Worm (Caenorhabditis elegans): Measurements from ENCODE around the gene Y54G2A.12.
"Not testable (repeated sequence)": the region's sequence is repeated elsewhere in the genome, so short reads cannot be mapped to it uniquely, and the experiment has no call there.

Gene Y54G2A.12

ce11 chrIV:2798339-2798738 lies 15.7 kb upstream of the Y54G2A.12 start, which contains the start of gene Y54G2A.52:
TSS of gene Y54G2A.52 (minus strand) at chrIV:2798686.
- TF ChIP-seq unc-62 (GFP tag; optimal IDR thresholded peaks at IDR 0.05), result no peak

DNA sequence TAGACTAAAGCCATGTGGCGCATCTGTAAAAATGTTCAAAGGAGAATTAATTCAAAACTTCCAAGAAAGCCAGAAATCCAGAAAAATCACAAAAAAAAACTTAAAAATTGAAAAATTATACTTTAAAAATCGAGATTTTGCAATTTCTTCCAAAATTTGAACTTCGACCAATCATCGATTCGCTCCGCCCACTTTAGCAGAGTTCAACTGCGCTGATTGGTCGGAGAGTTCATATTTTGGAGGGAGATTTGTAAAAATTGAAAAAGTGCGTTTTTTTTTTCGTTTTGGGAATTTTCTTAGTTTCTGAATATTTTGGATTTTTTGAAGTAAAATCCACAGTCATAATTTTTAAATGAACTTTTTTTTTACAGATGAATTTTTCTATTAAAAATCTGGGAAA lies 11.3 kb upstream of the Y54G2A.12 start:
- TF ChIP-seq unc-62 (GFP tag; optimal IDR thresholded peaks at IDR 0.05), result no peak

DNA sequence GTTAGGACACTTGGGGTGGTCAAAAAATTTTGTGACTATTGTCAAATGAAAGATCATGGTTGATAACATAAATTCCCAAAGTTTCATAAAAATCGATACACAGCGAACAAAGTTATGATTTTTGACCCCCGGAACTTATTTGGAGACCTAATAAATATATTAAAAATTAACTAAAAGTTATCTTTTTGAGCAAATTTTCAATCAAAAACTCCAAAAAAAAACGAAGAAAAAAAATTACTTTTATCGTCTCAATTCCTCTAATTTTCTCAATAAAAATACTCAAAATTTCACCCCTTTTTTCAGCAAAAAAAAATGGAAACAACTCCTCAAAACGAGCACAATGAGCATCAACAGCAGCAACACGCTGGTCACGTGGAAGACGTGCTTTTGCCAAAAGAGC lies 5.7 kb upstream of the Y54G2A.12 start, which contains the start of gene atln-1:
TSS of gene atln-1 (plus strand) at position 301 of the 400 bp plus-strand sequence.
- TF ChIP-seq unc-62 (GFP tag; optimal IDR thresholded peaks at IDR 0.05), result not testable (repeated sequence)

DNA sequence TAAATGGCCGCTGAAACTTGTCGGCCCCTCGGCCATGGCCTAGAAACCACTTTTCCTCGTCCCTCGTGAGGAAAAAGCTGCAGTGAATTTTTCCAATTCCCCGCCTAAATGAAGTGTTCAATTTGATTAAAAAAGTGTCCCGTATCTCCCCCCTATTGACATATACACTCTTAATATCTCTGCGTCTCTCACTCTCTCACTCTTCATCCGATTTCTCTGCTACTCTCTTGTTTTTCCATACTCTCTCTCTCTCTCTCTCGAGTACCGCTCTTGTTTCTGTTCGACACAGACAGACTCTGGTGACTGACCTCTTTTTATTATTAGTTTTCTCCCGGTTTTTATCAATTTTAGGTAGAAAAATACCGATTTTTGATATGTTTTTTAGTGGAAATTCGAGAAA lies 2.4 kb upstream of the Y54G2A.12 start:
- no peak for TF ChIP-seq unc-62 (GFP tag; optimal IDR thresholded peaks at IDR 0.05)

ce11 chrIV:2777841-2778240 lies 4.8 kb downstream of the Y54G2A.12 start, which contains the start of gene Y54G2A.72:
TSS of gene Y54G2A.72 (plus strand) at chrIV:2778141.
- TF ChIP-seq unc-62 (GFP tag; optimal IDR thresholded peaks at IDR 0.05), result not testable (repeated sequence)

ce11 chrIV:2776733-2777132 lies 5.9 kb downstream of the Y54G2A.12 start:
- TF ChIP-seq unc-62 (GFP tag; optimal IDR thresholded peaks at IDR 0.05), result no peak

- TF ChIP-seq unc-62 (GFP tag; optimal IDR thresholded peaks at IDR 0.05), result no peak
Measured at ce11 chrIV:2775992-2776630, 6.5 kb downstream of the Y54G2A.12 start.

DNA sequence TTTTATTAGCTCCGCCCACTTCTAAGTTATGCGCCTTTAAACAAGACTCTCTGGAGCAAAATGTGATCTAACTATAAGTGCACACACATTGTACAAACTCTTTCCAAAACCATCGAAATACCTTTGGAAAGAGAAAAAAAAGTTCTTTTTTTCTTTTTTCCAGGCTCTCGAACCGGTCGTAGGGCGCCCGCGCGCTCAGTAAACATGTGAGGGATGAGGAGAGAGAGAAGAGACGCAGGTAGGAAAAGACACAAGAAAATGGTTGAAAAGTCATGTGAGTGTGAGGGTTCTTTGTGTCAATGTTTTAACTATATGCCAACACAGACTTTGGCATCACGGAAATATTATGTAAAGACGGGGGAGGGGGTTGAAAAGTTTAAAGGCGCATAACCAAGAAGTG lies 8.1 kb downstream of the Y54G2A.12 start:
- TF ChIP-seq unc-62 (GFP tag; optimal IDR thresholded peaks at IDR 0.05), result no peak

DNA sequence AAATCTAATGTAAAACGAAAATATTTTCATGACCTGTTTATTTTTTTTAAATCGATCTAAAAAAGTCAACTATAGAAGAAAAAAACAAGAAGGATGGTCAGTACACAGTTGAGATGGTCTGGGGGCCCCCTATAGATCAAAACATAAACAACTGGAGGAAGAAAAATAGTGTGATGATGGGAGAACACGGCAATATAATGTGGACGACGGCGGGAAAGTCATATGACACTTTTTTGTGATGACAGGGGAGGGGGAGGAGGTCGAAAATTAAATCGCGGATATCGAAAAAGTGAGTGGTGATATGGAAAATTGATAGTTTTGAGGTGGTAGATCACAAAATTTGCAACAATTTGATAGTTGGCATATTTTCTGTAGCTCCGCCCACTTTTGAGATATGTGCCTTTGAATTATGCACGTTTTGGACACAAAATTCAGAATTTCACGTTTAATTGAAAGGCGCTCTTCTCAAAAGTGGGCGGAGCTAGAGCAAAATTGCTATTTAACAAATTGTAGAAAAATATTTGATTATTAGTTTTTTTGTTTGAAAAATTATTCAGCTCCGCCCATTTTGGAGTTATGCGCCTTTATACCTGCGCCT lies 9.2 kb downstream of the Y54G2A.12 start:
- TF ChIP-seq unc-62 (GFP tag; optimal IDR thresholded peaks at IDR 0.05), result no peak

- TF ChIP-seq unc-62 (GFP tag; optimal IDR thresholded peaks at IDR 0.05), result no peak
Measured at ce11 chrIV:2772209-2772851, 10.3 kb downstream of the Y54G2A.12 start.

- no peak for TF ChIP-seq unc-62 (GFP tag; optimal IDR thresholded peaks at IDR 0.05)
Measured at ce11 chrIV:2771692-2772091, 11.0 kb downstream of the Y54G2A.12 start, which contains the start of gene Y54G2A.11. TSS of gene Y54G2A.11 (minus strand) at chrIV:2771792.

DNA sequence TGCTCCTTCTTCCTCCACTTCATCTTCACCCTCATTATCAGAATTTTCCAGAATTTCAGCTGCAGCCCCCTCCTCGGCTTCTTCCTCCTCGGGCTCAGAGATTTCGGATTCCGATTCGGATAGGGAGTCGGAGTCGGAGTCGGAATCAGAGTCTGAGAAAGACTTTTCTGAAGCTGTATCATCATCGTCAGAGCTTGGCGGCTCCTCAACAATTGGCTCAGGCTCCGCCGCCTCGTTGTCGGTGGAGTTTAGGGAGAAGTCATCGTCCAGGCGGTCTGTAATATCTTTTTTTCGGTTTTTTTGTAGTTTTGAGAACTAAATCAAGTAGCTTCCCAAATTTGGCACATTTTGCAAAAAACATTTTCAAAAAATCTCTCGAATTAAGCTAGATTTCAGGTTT lies 11.8 kb downstream of the Y54G2A.12 start:
- no peak for TF ChIP-seq unc-62 (GFP tag; optimal IDR thresholded peaks at IDR 0.05)

- TF ChIP-seq unc-62 (GFP tag; optimal IDR thresholded peaks at IDR 0.05), result no peak
Measured at ce11 chrIV:2770067-2770466, 12.6 kb downstream of the Y54G2A.12 start.

ce11 chrIV:2765048-2765708 lies 17.5 kb downstream of the Y54G2A.12 start:
- TF ChIP-seq unc-62 (GFP tag; optimal IDR thresholded peaks at IDR 0.05), result no peak

DNA sequence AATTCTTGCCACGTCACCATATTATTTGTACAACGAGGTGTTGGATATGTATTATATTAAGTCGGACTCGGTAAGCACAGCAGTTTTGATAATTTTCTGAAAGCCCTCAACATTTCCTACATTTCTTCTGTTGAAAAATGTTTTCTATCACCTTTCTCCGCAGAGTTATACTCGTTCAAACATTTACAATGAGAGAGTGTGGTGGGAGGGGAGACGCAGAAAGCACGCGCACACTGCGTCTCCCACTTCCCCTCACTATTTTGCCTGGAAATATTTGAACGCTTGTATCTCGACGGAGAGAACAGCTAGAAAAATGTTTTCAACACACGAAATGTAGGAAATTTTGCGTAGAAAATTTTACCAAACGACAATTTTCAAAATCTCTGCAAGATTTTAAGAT lies 18.5 kb downstream of the Y54G2A.12 start:
- TF ChIP-seq unc-62 (GFP tag; optimal IDR thresholded peaks at IDR 0.05), result no peak

DNA sequence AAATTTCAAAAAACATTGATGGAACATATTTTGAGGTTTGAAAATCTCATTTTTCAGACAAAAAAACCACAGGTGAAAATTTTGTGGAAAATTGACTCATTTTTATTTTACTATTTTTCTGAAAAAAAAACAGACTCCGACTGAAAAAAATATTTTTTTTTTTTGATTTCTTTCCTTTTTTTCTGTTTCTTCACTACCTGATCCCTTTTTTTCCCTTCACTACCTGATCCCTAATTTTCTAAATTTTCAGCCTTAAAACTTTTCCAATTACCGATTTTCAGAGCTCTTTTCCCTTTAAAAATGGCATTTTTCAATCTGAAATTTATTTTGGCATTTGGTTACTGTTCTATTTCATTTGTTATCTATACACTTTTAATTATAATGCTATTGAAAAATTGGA lies 20.3 kb downstream of the Y54G2A.12 start, which contains the start of gene Y54G2A.77:
TSS of gene Y54G2A.77 (plus strand) at position 301 of the 400 bp plus-strand sequence.
- no peak for TF ChIP-seq unc-62 (GFP tag; optimal IDR thresholded peaks at IDR 0.05)

Measured in whole organism, dauer.